Worm (Caenorhabditis elegans) whole organism, L3 larva: ENCODE results near the gene let-2.

Experiments used
- ZK546.5 ChIP-seq: sonication (generic microtip); optimal IDR thresholded peaks from 2 replicates; lab custom pipeline; 2017; ENCODE audit warnings: missing biosample characterization, missing genetic modification characterization
- aly-2 ChIP-seq: fragments of 150-350 bp; optimal IDR thresholded peaks from 2 replicates; lab custom pipeline; 2014; ENCODE audit warnings: missing biosample characterization, missing genetic modification characterization
- ama-1 ChIP-seq: fragments of 150-350 bp; optimal IDR thresholded peaks from 2 replicates; lab custom pipeline; 2018
- ceh-16 ChIP-seq: sonication (generic microtip); optimal IDR thresholded peaks from 2 replicates; lab custom pipeline; 2017; ENCODE audit warnings: missing biosample characterization, missing genetic modification characterization
- ceh-28 ChIP-seq: fragments of 150-350 bp; optimal IDR thresholded peaks from 2 replicates; lab custom pipeline; 2014; ENCODE audit warnings: missing biosample characterization, missing genetic modification reagents, missing genetic modification characterization
- ceh-82 ChIP-seq: fragments of 150-350 bp; optimal IDR thresholded peaks from 2 replicates; lab custom pipeline; 2014; ENCODE audit warnings: missing biosample characterization, missing genetic modification characterization
- ceh-9 ChIP-seq: sonication (generic microtip); optimal IDR thresholded peaks from 2 replicates; lab custom pipeline; 2018; ENCODE audit warnings: missing biosample characterization, missing genetic modification characterization
- daf-12 ChIP-seq: fragments of 150-350 bp; optimal IDR thresholded peaks from 2 replicates; lab custom pipeline; 2014; ENCODE audit warnings: missing biosample characterization, missing genetic modification reagents, missing genetic modification characterization
- egl-27 ChIP-seq: sonication (generic microtip); optimal IDR thresholded peaks from 4 replicates; lab custom pipeline; 2017; ENCODE audit warnings: missing biosample characterization, missing genetic modification reagents, missing genetic modification characterization
- elt-1 ChIP-seq: fragments of 150-350 bp; optimal IDR thresholded peaks from 2 replicates; lab custom pipeline; 2014; ENCODE audit warnings: missing biosample characterization, missing genetic modification characterization
- elt-3 ChIP-seq, 3 experiments: fragments of 150-350 bp in 1 of 3; sonication (generic microtip) in 2 of 3; optimal IDR thresholded peaks; 2 replicates in 2 of 3; 4 replicates in 1 of 3; lab custom pipeline; 2014 to 2017; ENCODE audit warnings: missing biosample characterization in 3 of 3, missing genetic modification characterization in 3 of 3
- eor-1 ChIP-seq, 2 experiments: fragments of 150-350 bp; optimal IDR thresholded peaks; 2 replicates each; lab custom pipeline; 2014 to 2018; ENCODE audit warnings: missing biosample characterization in 2 of 2, missing genetic modification characterization in 2 of 2
- fkh-10 ChIP-seq: sonication (generic microtip); optimal IDR thresholded peaks from 2 replicates; lab custom pipeline; 2017; ENCODE audit warnings: missing biosample characterization, missing genetic modification reagents, missing genetic modification characterization
- fkh-2 ChIP-seq: fragments of 150-350 bp; optimal IDR thresholded peaks from 2 replicates; lab custom pipeline; 2014; ENCODE audit warnings: missing biosample characterization, missing genetic modification reagents, missing genetic modification characterization
- hmg-11 ChIP-seq: sonication (generic microtip); optimal IDR thresholded peaks from 2 replicates; lab custom pipeline; 2016; ENCODE audit warnings: missing genetic modification characterization, missing compliant biosample characterization
- jun-1 ChIP-seq: fragments of 150-350 bp; optimal IDR thresholded peaks from 2 replicates; lab custom pipeline; 2014; ENCODE audit warnings: missing biosample characterization, missing genetic modification reagents, missing genetic modification characterization
- lin-39 ChIP-seq: fragments of 150-350 bp; optimal IDR thresholded peaks from 2 replicates; lab custom pipeline; 2018; ENCODE audit warnings: missing biosample characterization, missing genetic modification reagents, missing genetic modification characterization
- lsy-12 ChIP-seq: sonication (generic microtip); optimal IDR thresholded peaks from 2 replicates; lab custom pipeline; 2016; ENCODE audit warnings: mild to moderate bottlenecking, missing genetic modification characterization, missing compliant biosample characterization
- mdl-1 ChIP-seq: fragments of 150-350 bp; optimal IDR thresholded peaks from 2 replicates; lab custom pipeline; 2014; ENCODE audit warnings: missing biosample characterization, missing genetic modification characterization
- mml-1 ChIP-seq: fragments of 150-350 bp; sonication (generic microtip); optimal IDR thresholded peaks from 3 replicates; lab custom pipeline; 2014; ENCODE audit warnings: missing biosample characterization, missing genetic modification characterization
- nfya-1 ChIP-seq: sonication (generic microtip); optimal IDR thresholded peaks from 2 replicates; lab custom pipeline; 2017; ENCODE audit warnings: missing genetic modification characterization, mild to moderate bottlenecking, missing compliant biosample characterization, antibody characterized with exemption, moderate library complexity; ENCODE audit not compliant: insufficient read depth
- nhr-11 ChIP-seq: fragments of 150-350 bp; optimal IDR thresholded peaks from 2 replicates; lab custom pipeline; 2014; ENCODE audit warnings: missing biosample characterization, missing genetic modification characterization
- nhr-12 ChIP-seq: fragments of 150-350 bp; optimal IDR thresholded peaks from 2 replicates; lab custom pipeline; 2014; ENCODE audit warnings: missing biosample characterization, missing genetic modification characterization
- nhr-23 ChIP-seq: fragments of 150-350 bp; optimal IDR thresholded peaks from 2 replicates; lab custom pipeline; 2014; ENCODE audit warnings: missing biosample characterization, missing genetic modification reagents, missing genetic modification characterization
- nhr-237 ChIP-seq: fragments of 150-350 bp; optimal IDR thresholded peaks from 2 replicates; lab custom pipeline; 2014; ENCODE audit warnings: missing biosample characterization, missing genetic modification characterization
- nhr-25 ChIP-seq: sonication (generic microtip); optimal IDR thresholded peaks from 2 replicates; lab custom pipeline; 2017; ENCODE audit warnings: missing biosample characterization, missing genetic modification characterization
- nhr-28 ChIP-seq: fragments of 150-350 bp; optimal IDR thresholded peaks from 2 replicates; lab custom pipeline; 2014; ENCODE audit warnings: missing biosample characterization, missing genetic modification characterization
- nhr-43 ChIP-seq: sonication (generic microtip); optimal IDR thresholded peaks from 2 replicates; lab custom pipeline; 2016; ENCODE audit warnings: mild to moderate bottlenecking, missing genetic modification characterization, missing compliant biosample characterization; ENCODE audit not compliant: poor library complexity, severe bottlenecking
- nhr-67 ChIP-seq: fragments of 150-350 bp; optimal IDR thresholded peaks from 2 replicates; lab custom pipeline; 2014; ENCODE audit warnings: missing biosample characterization, missing genetic modification characterization
- nhr-77 ChIP-seq: fragments of 150-350 bp; optimal IDR thresholded peaks from 2 replicates; lab custom pipeline; 2014; ENCODE audit warnings: missing biosample characterization, missing genetic modification characterization
- pha-4 ChIP-seq: fragments of 150-350 bp; optimal IDR thresholded peaks from 2 replicates; lab custom pipeline; 2014; ENCODE audit warnings: missing biosample characterization, missing genetic modification reagents, missing genetic modification characterization
- pqm-1 ChIP-seq: fragments of 150-350 bp; optimal IDR thresholded peaks from 2 replicates; lab custom pipeline; 2017; ENCODE audit warnings: missing biosample characterization, missing genetic modification characterization, inconsistent platforms
- sea-2 ChIP-seq: fragments of 150-350 bp; sonication (generic microtip); optimal IDR thresholded peaks from 4 replicates; lab custom pipeline; 2014; ENCODE audit warnings: missing biosample characterization, missing genetic modification reagents, missing genetic modification characterization
- skn-1 ChIP-seq: fragments of 150-350 bp; optimal IDR thresholded peaks from 2 replicates; lab custom pipeline; 2014; ENCODE audit warnings: missing biosample characterization, missing genetic modification characterization
- snpc-4 ChIP-seq: fragments of 150-350 bp; optimal IDR thresholded peaks from 2 replicates; lab custom pipeline; 2014; ENCODE audit warnings: missing biosample characterization, missing genetic modification characterization
- tbx-2 ChIP-seq: sonication (generic microtip); optimal IDR thresholded peaks from 2 replicates; lab custom pipeline; 2016; ENCODE audit warnings: mild to moderate bottlenecking, missing genetic modification characterization, missing compliant biosample characterization
- unc-39 ChIP-seq: sonication (generic microtip); optimal IDR thresholded peaks from 4 replicates; lab custom pipeline; 2017; ENCODE audit warnings: missing biosample characterization, missing genetic modification characterization
- unc-62 ChIP-seq: fragments of 150-350 bp; sonication (generic microtip); optimal IDR thresholded peaks from 4 replicates; lab custom pipeline; 2014; ENCODE audit warnings: missing biosample characterization, missing genetic modification reagents, missing genetic modification characterization
- ztf-11 ChIP-seq: fragments of 150-350 bp; optimal IDR thresholded peaks from 2 replicates; lab custom pipeline; 2014; ENCODE audit warnings: missing biosample characterization, missing genetic modification characterization

let-2 gene

DNA sequence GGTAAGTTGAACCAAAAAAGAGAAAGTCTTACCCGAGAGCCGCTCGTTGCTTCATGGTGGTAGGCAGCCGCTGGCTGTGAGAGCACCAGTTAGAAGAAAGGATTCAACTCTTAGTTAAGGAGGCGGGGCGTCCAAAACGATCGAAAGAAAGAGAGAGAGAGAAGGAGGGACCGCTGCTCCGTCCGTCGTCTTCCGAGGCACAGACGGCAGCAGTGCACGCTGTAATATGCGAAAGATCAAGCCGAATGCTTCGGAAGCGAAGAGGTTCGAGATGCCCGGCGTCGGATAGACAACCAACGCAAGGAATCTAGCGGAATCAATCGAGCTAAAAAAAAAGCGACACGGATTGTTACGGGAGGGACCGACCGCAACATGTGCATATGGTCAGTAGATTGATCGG, at the start of gene let-2:
Gene let-2, minus strand, starts transcription at position 68 of the 400 bp plus-strand sequence.
- TF ChIP-seq aly-2 (no peak), skn-1 (tag; lab: Kevin White, UChicago) (no peak), jun-1 (tag; lab: Kevin White, UChicago) (no peak), nhr-237 (tag; lab: Kevin White, UChicago) (no peak), ceh-9 (no peak), nfya-1 (tag; lab: Kevin White, UChicago) (no peak), nhr-12 (tag; lab: Kevin White, UChicago) (no peak), nhr-28 (tag; lab: Kevin White, UChicago) (no peak), nhr-67 (tag; lab: Kevin White, UChicago) (no peak), eor-1 (tag; optimal IDR thresholded peaks at IDR 0.05; lab: Kevin White, UChicago) (no peak), ceh-16 (no peak), nhr-25 (no peak), elt-3 (tag; optimal IDR thresholded peaks at IDR 0.05; lab: Kevin White, UChicago) (no peak), tbx-2 (tag; lab: Kevin White, UChicago) (no peak), sea-2 (GFP tag; lab: Kevin White, UChicago) (no peak)
- TF ChIP-seq, all 47 proteins: peak for 0

DNA sequence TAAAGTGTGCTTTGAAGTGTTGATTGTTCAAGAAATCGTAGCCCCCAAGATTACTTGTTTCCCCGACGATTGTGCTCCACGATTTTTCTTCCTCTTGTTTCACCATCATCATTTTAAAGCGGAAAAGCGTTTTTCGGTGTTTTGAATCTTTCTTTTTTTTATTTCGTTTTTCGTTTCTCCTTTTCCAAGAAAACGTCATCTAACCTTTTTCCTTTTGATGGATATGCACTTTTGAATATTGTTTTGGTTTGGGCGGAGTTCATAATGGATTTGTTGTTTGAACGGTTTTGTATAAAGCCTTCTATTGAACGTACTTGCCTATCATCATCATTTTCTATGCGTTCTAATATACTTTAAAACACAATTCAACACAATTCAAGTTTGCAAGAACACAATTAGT, 43.0 kb upstream of the let-2 start, which contains the start of gene F38E9.6:
Gene F38E9.6, plus strand, starts transcription at position 301 of the 400 bp plus-strand sequence.
- TF ChIP-seq egl-27 (no peak), nfya-1 (tag; lab: Kevin White, UChicago) (no peak), jun-1 (tag; lab: Kevin White, UChicago) (no peak), eor-1 (tag; optimal IDR thresholded peaks at IDR 0.05; lab: Kevin White, UChicago) (no peak), ztf-11 (tag; lab: Kevin White, UChicago) (no peak), nhr-237 (tag; lab: Kevin White, UChicago) (no peak), mml-1 (tag; lab: Kevin White, UChicago) (no peak), ceh-28 (tag; lab: Kevin White, UChicago) (no peak), nhr-28 (tag; lab: Kevin White, UChicago) (no peak), nhr-11 (tag; lab: Kevin White, UChicago) (no peak), elt-1 (tag; lab: Kevin White, UChicago) (no peak), nhr-77 (tag; lab: Kevin White, UChicago) (no peak), unc-62 (GFP tag; lab: Kevin White, UChicago) (no peak), mdl-1 (no peak), ceh-9 (no peak), nhr-67 (tag; lab: Kevin White, UChicago) (no peak), lsy-12 (no peak), hmg-11 (no peak), pqm-1 (tag; lab: Kevin White, UChicago) (no peak), pha-4 (tag; lab: Kevin White, UChicago) (no peak)

DNA sequence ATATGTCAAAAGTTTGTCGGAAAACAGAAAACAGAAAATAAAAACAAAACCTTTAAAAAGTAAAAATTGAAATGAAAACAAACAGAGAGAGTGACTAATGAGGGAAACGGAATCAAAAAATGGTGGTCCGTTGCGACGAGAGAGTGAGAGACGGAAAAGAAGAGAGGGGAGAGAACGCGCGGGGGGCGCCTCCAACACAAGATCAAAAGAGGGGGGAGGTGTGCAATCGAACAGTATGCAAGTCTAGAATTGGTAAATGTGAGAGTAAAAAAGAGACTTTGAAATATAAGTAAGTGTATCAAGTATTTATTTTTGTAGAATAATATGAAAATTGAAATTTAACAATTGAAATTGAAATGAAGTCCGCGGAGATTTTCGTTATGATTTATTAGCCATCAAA, 29.3 kb upstream of the let-2 start:
- no peak for TF ChIP-seq pha-4 (tag; lab: Kevin White, UChicago)
- TF ChIP-seq fkh-10 (GFP tag; lab: Kevin White, UChicago), result no peak
- TF ChIP-seq nhr-77 (tag; lab: Kevin White, UChicago), result no peak
- TF ChIP-seq mdl-1, result no peak
- TF ChIP-seq elt-1 (tag; lab: Kevin White, UChicago), result no peak
- no peak for TF ChIP-seq nhr-237 (tag; lab: Kevin White, UChicago)
- no peak for TF ChIP-seq pqm-1 (tag; lab: Kevin White, UChicago)

DNA sequence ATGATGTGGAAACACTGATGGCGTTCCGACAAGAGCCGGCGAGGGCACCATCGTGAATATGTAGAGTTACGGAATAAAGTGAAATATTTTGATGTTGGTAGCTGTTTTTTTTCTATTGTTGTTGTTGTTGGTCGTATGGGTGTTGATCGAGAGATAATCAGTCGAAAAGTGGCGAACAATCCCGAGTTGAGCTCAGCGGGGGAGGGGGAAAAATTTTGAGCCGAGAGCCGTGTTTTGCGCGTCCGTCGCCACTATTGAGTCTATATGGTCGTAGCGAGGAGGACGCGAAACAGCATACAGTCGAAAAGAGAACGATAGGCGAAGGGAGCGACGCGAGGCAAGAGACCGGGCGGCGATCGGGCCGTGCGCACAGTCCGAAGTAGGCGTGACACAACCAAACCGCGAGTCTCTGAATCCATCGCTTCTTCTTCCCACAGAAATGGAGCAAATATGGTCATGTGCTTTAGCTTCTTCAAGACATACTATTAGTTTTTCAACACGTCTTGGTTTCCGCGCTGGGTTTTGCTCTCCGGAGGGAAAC, 27.7 kb upstream of the let-2 start, which contains the start of gene eat-17:
Gene eat-17, minus strand, starts transcription at position 51 of the 541 bp plus-strand sequence.
- no peak for TF ChIP-seq eor-1 (tag; optimal IDR thresholded peaks at IDR 0.05; lab: Kevin White, UChicago)
- TF ChIP-seq ama-1 (lab: Kevin White, UChicago), result no peak
- TF ChIP-seq mdl-1, result no peak
- TF ChIP-seq sea-2 (GFP tag; lab: Kevin White, UChicago), result no peak
- no peak for TF ChIP-seq mml-1 (tag; lab: Kevin White, UChicago)
- no peak for TF ChIP-seq elt-1 (tag; lab: Kevin White, UChicago)
- no peak for TF ChIP-seq nhr-12 (tag; lab: Kevin White, UChicago)

- TF ChIP-seq nhr-237 (tag; lab: Kevin White, UChicago), result no peak
- TF ChIP-seq ztf-11 (tag; lab: Kevin White, UChicago), result no peak
- TF ChIP-seq ama-1 (lab: Kevin White, UChicago), result no peak
- TF ChIP-seq tbx-2 (tag; lab: Kevin White, UChicago), result no peak
- TF ChIP-seq nfya-1 (tag; lab: Kevin White, UChicago), result no peak
- no peak for TF ChIP-seq nhr-11 (tag; lab: Kevin White, UChicago)
- no peak for TF ChIP-seq lin-39
- TF ChIP-seq nhr-23 (tag; lab: Kevin White, UChicago), result peak; percentile 43
- no peak for TF ChIP-seq fkh-10 (GFP tag; lab: Kevin White, UChicago)
- no peak for TF ChIP-seq skn-1 (tag; lab: Kevin White, UChicago)
- TF ChIP-seq ceh-16, result no peak
- no peak for TF ChIP-seq nhr-43 (tag; lab: Kevin White, UChicago)
- no peak for TF ChIP-seq snpc-4 (tag; lab: Kevin White, UChicago)
- peak; percentile 58 for TF ChIP-seq nhr-25
- no peak for TF ChIP-seq nhr-67 (tag; lab: Kevin White, UChicago)
- TF ChIP-seq elt-1 (tag; lab: Kevin White, UChicago), result no peak
- TF ChIP-seq egl-27, result no peak
- TF ChIP-seq daf-12 (tag; lab: Kevin White, UChicago), result no peak
- no peak for TF ChIP-seq fkh-2 (tag; lab: Kevin White, UChicago)
- TF ChIP-seq nhr-28 (tag; lab: Kevin White, UChicago), result no peak
- no peak for TF ChIP-seq mdl-1
- no peak for TF ChIP-seq ceh-82 (tag; lab: Kevin White, UChicago)
- no peak for TF ChIP-seq lsy-12
- TF ChIP-seq unc-62 (GFP tag; lab: Kevin White, UChicago), result no peak
- TF ChIP-seq hmg-11, result peak; percentile 14
- TF ChIP-seq ZK546.5 (tag; lab: Kevin White, UChicago), result no peak
- no peak for TF ChIP-seq unc-39 (tag; lab: Kevin White, UChicago)
- peak; percentile 13 for TF ChIP-seq ceh-28 (tag; lab: Kevin White, UChicago)
These were observed 25.4 kb upstream of the let-2 start for ce11 chrX:16414572-16414971.
